Worm (Caenorhabditis elegans): Measurements from ENCODE around the gene H06A10.1.

Gene H06A10.1

DNA sequence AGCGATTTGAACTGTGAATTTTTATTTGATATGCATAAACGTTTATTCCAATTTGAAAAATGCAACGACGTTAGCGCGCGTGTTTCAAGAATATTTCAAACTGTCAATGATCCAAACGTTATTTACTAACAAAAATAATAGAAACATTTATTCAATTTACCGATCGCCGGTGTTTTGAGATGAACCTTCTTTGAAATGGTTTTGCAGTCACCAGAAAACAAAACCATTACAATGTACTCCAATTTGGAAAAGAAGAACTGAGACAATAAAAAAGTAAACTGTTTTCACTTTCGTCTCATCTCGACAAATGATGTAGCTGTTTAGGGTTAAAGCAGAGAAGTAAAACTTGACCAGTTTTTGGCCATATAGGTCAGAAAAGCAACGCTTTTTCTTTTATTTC is at the start of gene H06A10.1:
Gene H06A10.1 (plus strand): TSS at position 301 of the 400 bp plus-strand sequence.
- TF ChIP-seq dao-5 (tag; optimal IDR thresholded peaks at IDR 0.05) (no peak), him-1 (tag; optimal IDR thresholded peaks at IDR 0.05) (no peak), W03F9.2 (tag; optimal IDR thresholded peaks at IDR 0.05) (no peak)

DNA sequence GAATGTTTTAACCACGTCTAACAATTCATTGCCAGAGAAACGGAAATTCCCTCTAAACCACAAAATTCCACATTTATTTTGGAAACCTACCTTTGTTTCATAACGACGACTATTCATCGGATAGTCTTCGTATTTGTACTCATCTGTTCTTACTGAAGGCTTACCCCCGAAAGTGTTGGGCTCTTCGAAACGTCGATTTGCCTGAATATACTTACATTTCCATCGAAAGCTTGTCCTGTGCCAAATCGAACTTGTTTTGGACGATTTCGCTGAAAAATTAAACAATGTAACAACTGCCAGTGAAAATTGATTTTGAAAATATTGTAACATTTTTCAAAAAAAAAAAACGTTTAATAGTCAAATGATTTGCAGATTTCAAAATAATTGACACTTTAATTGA is 44.8 kb upstream of the H06A10.1 start, which contains the start of gene F02D10.3:
Gene F02D10.3 (minus strand): TSS at position 101 of the 400 bp plus-strand sequence.
- TF ChIP-seq dao-5 (tag; optimal IDR thresholded peaks at IDR 0.05), result no peak
- TF ChIP-seq him-1 (tag; optimal IDR thresholded peaks at IDR 0.05), result no peak
- no peak for TF ChIP-seq W03F9.2 (tag; optimal IDR thresholded peaks at IDR 0.05)

DNA sequence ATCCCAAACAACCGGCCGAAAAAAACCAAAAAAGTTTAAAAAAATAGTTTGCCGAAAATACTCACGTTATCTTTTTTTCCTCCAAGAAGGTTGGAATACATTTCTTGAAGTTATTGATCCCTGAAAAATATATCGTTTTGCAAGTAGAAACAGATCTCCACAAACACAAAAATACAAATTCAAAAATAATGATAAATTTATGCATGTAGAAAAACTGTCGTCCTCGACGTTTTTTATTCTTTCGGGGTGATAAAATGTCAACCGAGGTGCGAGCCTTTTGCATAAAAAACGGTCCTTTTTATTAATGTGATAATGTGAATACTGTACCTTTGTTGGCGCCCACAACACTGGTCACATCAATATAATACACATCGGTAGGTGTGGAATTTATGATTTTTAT is 43.5 kb upstream of the H06A10.1 start, which contains the start of gene F02D10.2:
Gene F02D10.2 (minus strand): TSS at position 101 of the 400 bp plus-strand sequence.
- no peak for TF ChIP-seq dao-5 (tag; optimal IDR thresholded peaks at IDR 0.05)

DNA sequence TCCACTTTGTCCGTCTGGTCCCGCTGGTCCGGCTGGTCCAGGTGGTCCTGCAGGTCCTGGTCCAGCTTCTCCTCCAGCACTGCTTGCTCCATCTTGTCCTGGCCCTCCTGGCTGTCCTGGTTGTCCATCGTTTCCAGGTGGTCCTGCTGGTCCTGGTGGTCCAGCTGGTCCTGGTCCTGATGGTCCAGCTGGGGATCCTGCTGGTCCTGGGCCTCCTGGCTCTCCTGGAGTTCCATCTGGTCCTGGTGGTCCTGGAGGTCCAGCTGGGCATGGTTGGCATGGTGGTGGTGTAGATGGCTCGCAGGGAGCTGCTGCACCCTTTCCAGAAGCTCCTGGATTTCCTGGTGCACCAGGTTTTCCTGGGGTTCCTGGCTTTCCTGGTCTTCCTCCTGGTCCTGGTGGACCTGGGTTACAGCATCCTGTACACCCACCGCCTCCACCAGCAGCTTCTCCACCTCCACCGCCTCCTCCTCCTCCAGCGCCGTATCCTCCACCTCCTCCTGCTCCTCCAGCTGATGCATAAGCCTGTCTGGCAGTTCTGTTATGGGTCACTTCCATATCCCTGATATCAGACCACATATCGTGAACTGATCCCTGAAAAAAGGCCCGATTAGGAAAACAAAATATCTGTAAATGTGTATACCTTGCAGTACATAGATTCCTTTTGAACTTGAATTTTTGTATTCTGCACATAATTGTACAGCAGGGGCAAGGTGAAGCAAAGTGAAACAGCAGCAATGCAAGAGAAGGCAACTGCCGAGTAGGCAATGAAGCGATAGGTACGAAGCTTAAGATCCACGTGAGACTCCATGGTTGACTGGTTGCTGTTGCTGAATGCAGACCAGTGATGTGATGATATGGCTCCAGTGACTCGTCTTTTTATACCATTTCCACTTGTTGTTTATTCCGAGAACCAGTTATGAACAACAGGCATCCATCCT is 40.1 kb upstream of the H06A10.1 start, which contains the start of gene col-183:
Gene col-183 (minus strand): TSS at position 839 of the 941 bp plus-strand sequence.
- TF ChIP-seq him-1 (tag; optimal IDR thresholded peaks at IDR 0.05), result no peak
- no peak for TF ChIP-seq dao-5 (tag; optimal IDR thresholded peaks at IDR 0.05)

DNA sequence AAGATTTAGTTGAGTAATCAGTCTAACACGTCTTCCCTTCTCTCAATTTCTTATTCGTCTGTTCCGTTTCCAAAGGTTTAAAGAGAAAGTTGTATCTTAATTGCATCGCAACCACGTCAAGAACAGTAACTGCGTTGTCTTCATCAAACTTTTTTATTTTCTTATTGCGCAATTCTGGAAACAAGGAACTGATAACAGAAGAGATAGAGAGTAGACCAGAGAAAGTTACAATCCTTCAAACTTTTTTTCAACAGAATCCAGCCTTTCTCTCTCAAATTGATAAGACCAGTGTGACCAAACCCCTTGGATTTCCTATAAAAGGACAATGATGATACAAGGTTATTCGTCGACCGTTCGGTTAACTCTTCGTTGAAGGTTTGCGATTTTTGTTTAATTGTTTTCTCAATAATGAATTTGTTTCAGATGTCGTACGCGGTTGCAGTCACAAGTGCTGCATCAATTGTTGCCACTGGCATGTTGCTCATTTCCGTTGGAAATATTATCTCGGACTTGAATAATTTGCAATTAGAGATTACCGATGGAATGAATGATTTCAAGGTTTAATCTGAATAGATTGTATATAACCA is 38.2 kb upstream of the H06A10.1 start, which contains the start of gene col-184:
Gene col-184 (plus strand): TSS at position 409 of the 587 bp plus-strand sequence.
- TF ChIP-seq dao-5 (tag; optimal IDR thresholded peaks at IDR 0.05) (no peak), W03F9.2 (tag; optimal IDR thresholded peaks at IDR 0.05) (no peak), him-1 (tag; optimal IDR thresholded peaks at IDR 0.05) (no peak)

DNA sequence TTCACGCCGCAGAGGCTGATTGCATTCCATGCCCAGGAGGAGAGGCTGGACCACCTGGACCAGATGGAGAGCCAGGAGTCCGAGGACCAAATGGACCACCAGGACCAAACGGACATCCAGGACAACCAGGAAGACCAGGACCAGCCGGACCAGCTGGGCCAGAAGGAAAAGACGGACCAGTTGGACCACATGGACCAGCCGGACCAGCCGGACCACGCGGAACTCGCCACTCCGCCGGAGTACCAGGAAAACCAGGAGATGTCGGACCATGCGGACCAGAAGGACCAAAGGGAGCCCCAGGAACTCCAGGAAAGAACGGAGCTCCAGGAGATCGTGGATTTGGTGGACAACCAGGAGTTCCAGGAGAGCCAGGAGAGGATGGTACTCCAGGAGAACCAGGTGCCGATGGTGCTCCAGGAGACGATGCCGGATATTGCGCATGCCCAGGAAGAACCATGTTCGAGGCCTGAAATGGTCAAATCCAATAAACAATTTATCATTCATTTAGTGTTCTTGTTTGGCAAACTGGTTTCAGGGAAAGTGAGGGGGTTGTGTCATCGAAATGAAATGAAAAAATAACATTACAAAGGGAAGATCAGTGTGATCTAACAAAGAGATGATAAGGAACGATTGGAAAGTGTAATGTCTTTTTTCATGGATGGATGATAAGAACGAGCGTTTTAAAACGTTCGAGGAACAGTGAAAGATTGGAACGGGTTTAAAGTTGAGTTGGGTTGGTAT is 37.3 kb upstream of the H06A10.1 start:
- TF ChIP-seq W03F9.2 (tag; optimal IDR thresholded peaks at IDR 0.05), result no peak
- no peak for TF ChIP-seq him-1 (tag; optimal IDR thresholded peaks at IDR 0.05)
- no peak for TF ChIP-seq dao-5 (tag; optimal IDR thresholded peaks at IDR 0.05)

DNA sequence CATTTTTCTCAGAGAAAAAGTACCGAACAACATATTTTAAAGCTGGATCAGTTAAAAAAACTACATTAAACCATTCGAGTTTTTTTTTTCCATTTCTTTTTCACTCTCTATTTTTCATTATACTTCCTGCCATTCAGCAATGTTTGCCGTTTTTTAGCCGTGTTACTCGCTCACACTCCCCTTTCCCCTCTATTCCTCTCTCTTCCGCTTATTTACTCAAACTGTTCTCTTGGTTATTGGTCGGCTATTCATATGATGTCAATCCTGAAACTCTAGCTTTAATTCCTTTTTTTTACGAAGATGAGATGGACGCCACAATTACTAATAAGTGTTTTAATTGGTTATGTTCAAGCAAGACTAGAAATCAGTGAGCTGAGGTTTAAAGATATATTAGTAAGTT is 35.5 kb upstream of the H06A10.1 start, which contains the start of gene tre-4:
Gene tre-4 (plus strand): TSS at position 301 of the 400 bp plus-strand sequence.
- no peak for TF ChIP-seq W03F9.2 (tag; optimal IDR thresholded peaks at IDR 0.05)
- no peak for TF ChIP-seq him-1 (tag; optimal IDR thresholded peaks at IDR 0.05)
- no peak for TF ChIP-seq dao-5 (tag; optimal IDR thresholded peaks at IDR 0.05)

DNA sequence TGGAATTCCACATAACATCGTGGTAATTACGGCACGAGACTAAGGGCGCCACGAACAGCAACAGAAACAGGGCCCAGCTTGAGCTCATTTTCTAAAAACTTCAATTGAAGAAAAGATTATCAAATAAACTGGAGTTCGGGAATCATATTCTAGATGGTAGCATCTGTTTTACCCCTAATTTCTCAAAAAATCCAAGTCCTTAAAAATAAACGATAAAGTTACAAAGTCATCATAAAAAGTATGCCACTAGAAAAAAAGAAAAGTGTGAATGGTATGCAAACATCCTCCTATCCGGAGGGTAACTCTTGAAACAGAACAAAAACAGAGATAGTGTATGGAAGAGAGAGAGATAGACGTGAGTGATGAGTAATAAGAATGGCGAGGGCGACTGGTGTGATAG is 30.0 kb upstream of the H06A10.1 start, which contains the start of gene efn-3:
Gene efn-3 (minus strand): TSS at position 101 of the 400 bp plus-strand sequence.
- TF ChIP-seq dao-5 (tag; optimal IDR thresholded peaks at IDR 0.05), result no peak
- TF ChIP-seq W03F9.2 (tag; optimal IDR thresholded peaks at IDR 0.05), result no peak
- no peak for TF ChIP-seq him-1 (tag; optimal IDR thresholded peaks at IDR 0.05)

DNA sequence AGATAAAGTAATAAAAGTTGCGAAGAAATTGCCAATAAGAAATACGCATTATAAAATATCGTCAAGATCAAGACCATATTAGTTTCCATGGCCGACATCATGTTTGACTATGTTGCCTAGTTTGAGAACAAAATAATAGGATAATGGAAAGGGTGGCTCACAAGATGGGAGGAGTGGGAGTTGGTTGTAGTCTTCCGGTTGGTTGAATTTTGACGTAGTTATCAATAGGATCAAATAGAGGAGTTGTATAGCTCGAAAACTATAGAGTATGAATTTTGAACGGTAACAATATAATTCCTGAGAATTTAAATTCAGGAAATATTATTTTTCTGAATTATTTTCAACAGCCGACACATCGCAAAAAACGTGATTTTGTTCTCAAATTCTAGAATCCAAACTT is 25.6 kb upstream of the H06A10.1 start, which contains the start of gene srd-50:
Gene srd-50 (minus strand): TSS at position 101 of the 400 bp plus-strand sequence.
- TF ChIP-seq W03F9.2 (tag; optimal IDR thresholded peaks at IDR 0.05) (no peak), dao-5 (tag; optimal IDR thresholded peaks at IDR 0.05) (no peak), him-1 (tag; optimal IDR thresholded peaks at IDR 0.05) (no peak)

DNA sequence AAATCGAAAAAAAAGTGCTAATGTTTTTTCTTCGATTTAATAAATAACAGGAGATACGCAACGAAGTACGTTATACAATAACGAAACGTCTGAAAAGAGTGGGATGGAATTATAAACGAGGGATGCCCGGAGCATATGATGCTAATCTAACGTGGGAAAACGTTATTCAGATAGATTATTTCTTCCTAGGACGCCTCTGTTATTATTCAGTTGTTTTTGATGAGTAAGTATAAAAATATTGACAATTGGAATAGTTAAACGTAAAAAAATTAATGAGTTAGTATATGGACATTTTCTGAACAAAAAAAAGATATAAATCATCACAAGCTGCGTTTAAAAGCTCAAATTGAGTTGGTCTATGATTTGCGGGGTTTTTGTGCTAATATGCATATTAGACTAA is 22.5 kb upstream of the H06A10.1 start, which contains the start of gene srd-51:
Gene srd-51 (minus strand): TSS at position 101 of the 400 bp plus-strand sequence.
- TF ChIP-seq him-1 (tag; optimal IDR thresholded peaks at IDR 0.05) (no peak), dao-5 (tag; optimal IDR thresholded peaks at IDR 0.05) (no peak), W03F9.2 (tag; optimal IDR thresholded peaks at IDR 0.05) (no peak)

DNA sequence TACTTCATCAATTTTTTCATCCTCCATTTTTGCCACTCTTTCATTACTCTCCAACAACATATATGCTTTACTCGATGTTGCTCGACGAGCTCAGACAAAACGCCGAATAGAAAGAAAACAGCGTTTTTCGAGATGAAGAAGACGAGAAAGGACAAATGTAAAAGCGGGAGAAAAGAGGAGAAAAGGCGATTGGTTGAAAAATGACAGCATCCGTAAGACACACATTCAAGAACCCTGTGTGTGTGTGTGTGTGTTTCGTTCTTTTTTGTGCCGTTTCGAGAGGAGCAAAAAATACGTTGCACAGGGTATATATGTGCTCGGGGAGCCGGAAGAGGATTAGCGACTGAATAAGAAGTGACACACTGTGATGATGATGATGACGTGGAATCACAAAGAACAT is 13.6 kb upstream of the H06A10.1 start:
- TF ChIP-seq W03F9.2 (tag; optimal IDR thresholded peaks at IDR 0.05), result no peak
- TF ChIP-seq him-1 (tag; optimal IDR thresholded peaks at IDR 0.05), result peak; percentile 17
- TF ChIP-seq dao-5 (tag; optimal IDR thresholded peaks at IDR 0.05), result no peak

DNA sequence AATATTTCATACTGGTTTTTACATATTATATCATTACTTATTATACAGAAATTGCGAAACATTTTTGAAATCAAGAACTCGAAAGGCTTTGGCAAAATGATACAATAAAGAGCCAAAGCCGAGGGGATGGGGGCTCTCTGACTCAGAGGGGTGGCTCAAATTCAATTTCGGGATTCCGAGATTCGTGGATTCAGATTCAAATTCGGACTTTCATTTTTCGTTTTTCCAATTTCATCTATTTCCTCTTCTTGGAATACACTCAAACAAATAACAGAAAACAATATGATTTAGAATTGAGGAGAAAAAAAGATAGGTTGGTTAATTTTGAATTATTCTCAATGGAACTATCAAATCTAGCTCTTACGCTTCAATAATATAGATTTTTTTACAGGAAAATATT is 8.2 kb upstream of the H06A10.1 start:
- TF ChIP-seq W03F9.2 (tag; optimal IDR thresholded peaks at IDR 0.05), result no peak
- TF ChIP-seq dao-5 (tag; optimal IDR thresholded peaks at IDR 0.05), result no peak
- no peak for TF ChIP-seq him-1 (tag; optimal IDR thresholded peaks at IDR 0.05)

DNA sequence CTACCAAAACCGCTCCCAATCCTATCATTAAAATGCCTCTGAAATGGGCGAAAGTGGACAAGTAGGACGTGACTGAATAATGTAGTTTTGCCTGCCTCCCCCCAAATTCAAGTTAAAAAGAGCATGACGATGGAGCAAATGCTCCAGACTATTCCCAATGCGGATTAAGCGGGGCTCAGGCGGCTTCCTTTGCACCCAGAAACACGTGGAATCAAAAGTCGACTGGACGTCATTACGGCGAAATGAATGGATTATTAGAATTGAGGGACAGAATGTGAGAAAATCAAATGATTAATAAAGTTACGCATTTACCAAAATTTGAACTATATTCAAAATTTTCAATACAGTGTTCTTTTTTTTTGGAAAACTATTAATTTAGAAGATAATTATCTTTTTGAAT is 7.4 kb upstream of the H06A10.1 start:
- no peak for TF ChIP-seq him-1 (tag; optimal IDR thresholded peaks at IDR 0.05)
- no peak for TF ChIP-seq dao-5 (tag; optimal IDR thresholded peaks at IDR 0.05)
- no peak for TF ChIP-seq W03F9.2 (tag; optimal IDR thresholded peaks at IDR 0.05)
